Fruit fly (Drosophila melanogaster): Measurements from ENCODE around the gene CG33725.
A peak's percentile ranks its signal among the peaks of the same experiment; 100 is the strongest.

The CG33725 gene

DNA sequence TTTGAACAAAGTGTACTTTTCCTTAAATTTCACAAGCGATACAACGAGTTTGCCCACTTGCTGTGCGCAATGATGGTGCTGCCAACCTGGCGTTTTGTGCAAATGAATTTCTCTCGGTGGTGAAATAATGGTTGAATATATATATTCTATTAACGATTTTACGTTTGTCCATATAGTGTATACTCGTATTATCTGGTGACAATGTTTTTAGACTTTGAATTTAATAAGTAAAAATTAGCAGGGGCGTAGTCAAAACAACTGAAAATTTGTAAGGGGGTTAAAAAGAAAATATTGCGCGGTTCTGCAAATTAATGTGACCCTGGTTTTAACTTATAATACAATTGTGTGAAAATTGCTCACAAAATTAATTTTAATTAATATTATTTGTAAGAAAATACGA is 41.5 kb downstream of the CG33725 start, which contains the start of the genes ver and Gcn5 (continued):
- TF ChIP-seq CG12659 (GFP tag; optimal IDR thresholded peaks at IDR 0.05) = peak; percentile 95
- TF ChIP-seq NK7.1 (GFP tag; optimal IDR thresholded peaks at IDR 0.05) = peak; percentile 73
- peak; percentile 95 for TF ChIP-seq dysf (GFP tag; IDR thresholded peaks at IDR 0.05)
- TF ChIP-seq Lim3 (GFP tag; IDR thresholded peaks at IDR 0.05) = peak; percentile 57; the same call in 1 of the 2 replicates
- TF ChIP-seq CG1603 (tag; optimal IDR thresholded peaks at IDR 0.05) = peak; percentile 89
- peak; percentile 36 for TF ChIP-seq Sry-β (GFP tag; optimal IDR thresholded peaks at IDR 0.05)
- TF ChIP-seq CG8944 (GFP tag; optimal IDR thresholded peaks at IDR 0.05) = peak; percentile 79
- peak; percentile 93 for TF ChIP-seq H2.0 (GFP tag; IDR thresholded peaks at IDR 0.05)
- TF ChIP-seq br (optimal IDR thresholded peaks at IDR 0.05) = no peak
- peak; percentile 87 for TF ChIP-seq CG10979 (tag; optimal IDR thresholded peaks at IDR 0.05)
- TF ChIP-seq CG11456 (GFP tag; IDR thresholded peaks at IDR 0.05) = peak; percentile 93
- peak; percentile 83; the same call in 2 of the 3 replicates for TF ChIP-seq CG3726 (GFP tag; IDR thresholded peaks at IDR 0.05)
- peak; percentile 21; the same call in 1 of the 2 replicates for TF ChIP-seq Dip2 (GFP tag; IDR thresholded peaks at IDR 0.05)
- peak; percentile 26; the same call in 1 of the 2 replicates for TF ChIP-seq Dref (GFP tag; IDR thresholded peaks at IDR 0.05)
- TF ChIP-seq E2f1 (GFP tag; IDR thresholded peaks at IDR 0.05) = peak; percentile 93
- peak; percentile 62 for TF ChIP-seq dm (GFP tag; optimal IDR thresholded peaks at IDR 0.05)
- peak; percentile 62 for TF ChIP-seq CG10431 (GFP tag; optimal IDR thresholded peaks at IDR 0.05)
- TF ChIP-seq CG3065 (GFP tag; optimal IDR thresholded peaks at IDR 0.05) = peak; percentile 65
- TF ChIP-seq maf-S (GFP tag; optimal IDR thresholded peaks at IDR 0.05) = peak; percentile 81
- peak; percentile 83 for TF ChIP-seq CG6254 (GFP tag; optimal IDR thresholded peaks at IDR 0.05)
- TF ChIP-seq lbe (GFP tag; optimal IDR thresholded peaks at IDR 0.05) = peak; percentile 99
- peak; percentile 64 for TF ChIP-seq CHES-1-like (GFP tag; optimal IDR thresholded peaks at IDR 0.05)
- TF ChIP-seq peb (GFP tag; IDR thresholded peaks at IDR 0.05) = peak; percentile 79
- peak; percentile 91 for TF ChIP-seq CG15514 (GFP tag; optimal IDR thresholded peaks at IDR 0.05)
- peak; percentile 84 for TF ChIP-seq dmrt11E (tag; optimal IDR thresholded peaks at IDR 0.05)
- TF ChIP-seq insv (GFP tag; optimal IDR thresholded peaks at IDR 0.05) = peak in 1 of 2 experiments; percentile 54
- TF ChIP-seq CG13624 (GFP tag; optimal IDR thresholded peaks at IDR 0.05) = peak; percentile 85
- TF ChIP-seq CG17186 (GFP tag; optimal IDR thresholded peaks at IDR 0.05) = peak; percentile 78
- TF ChIP-seq inv (GFP tag; IDR thresholded peaks at IDR 0.05; ENCODE audit: partially characterized antibody) = no peak
- TF ChIP-seq mld (GFP tag; IDR thresholded peaks at IDR 0.05; ENCODE audit: partially characterized antibody) = no peak
- TF ChIP-seq Fer2 (tag; optimal IDR thresholded peaks at IDR 0.05) = peak; percentile 84
- no peak for TF ChIP-seq Bgb (GFP tag; IDR thresholded peaks at IDR 0.05; ENCODE audit: partially characterized antibody)
- no peak for TF ChIP-seq CG42726 (GFP tag; IDR thresholded peaks at IDR 0.05; ENCODE audit: partially characterized antibody)
- TF ChIP-seq D19A (tag; optimal IDR thresholded peaks at IDR 0.05) = peak; percentile 84
- TF ChIP-seq CG12769 (tag; optimal IDR thresholded peaks at IDR 0.05) = peak; percentile 90
- TF ChIP-seq ftz-f1 (GFP tag; optimal IDR thresholded peaks at IDR 0.05) = peak; percentile 32
- TF ChIP-seq Sry-δ (GFP tag; optimal IDR thresholded peaks at IDR 0.05) = peak; percentile 41
- peak; percentile 95 for TF ChIP-seq Xrp1 (GFP tag; IDR thresholded peaks at IDR 0.05)
- TF ChIP-seq cad (GFP tag; optimal IDR thresholded peaks at IDR 0.05) = no peak
- no peak for TF ChIP-seq HLH4C (GFP tag; IDR thresholded peaks at IDR 0.05; ENCODE audit: partially characterized antibody)
- TF ChIP-seq Ada2b (GFP tag; IDR thresholded peaks at IDR 0.05) = peak; percentile 92
- TF ChIP-seq CG2120 (GFP tag; optimal IDR thresholded peaks at IDR 0.05) = peak; percentile 96
- TF ChIP-seq CG31388 (GFP tag; optimal IDR thresholded peaks at IDR 0.05) = peak; percentile 80
- TF ChIP-seq CG17802 (tag; optimal IDR thresholded peaks at IDR 0.05) = peak; percentile 70
- TF ChIP-seq fd3F (GFP tag; optimal IDR thresholded peaks at IDR 0.05) = peak; percentile 92
- TF ChIP-seq Adf1 (GFP tag; IDR thresholded peaks at IDR 0.05) = peak; percentile 68
- peak; percentile 91 for TF ChIP-seq dmrt99B (tag; optimal IDR thresholded peaks at IDR 0.05)
- TF ChIP-seq CG8388 (GFP tag; optimal IDR thresholded peaks at IDR 0.05) = peak; percentile 79
- peak; percentile 92 for TF ChIP-seq chm (GFP tag; IDR thresholded peaks at IDR 0.05)
- TF ChIP-seq schlank (tag; optimal IDR thresholded peaks at IDR 0.05) = peak; percentile 73
- peak; percentile 85 for TF ChIP-seq CG10959 (GFP tag; IDR thresholded peaks at IDR 0.05)
